Worm (Caenorhabditis elegans): ENCODE measurements around the gene W04E12.2.

W04E12.2 gene

ce11 chrV:19752879-19753278, 11.9 kb upstream of the W04E12.2 start:
- TF ChIP-seq ceh-6 (GFP tag; optimal IDR thresholded peaks at IDR 0.05) = no peak
- TF ChIP-seq fax-1 (tag; optimal IDR thresholded peaks at IDR 0.05) = no peak
- no peak for TF ChIP-seq nhr-232 (tag; optimal IDR thresholded peaks at IDR 0.05)
- TF ChIP-seq pros-1 (tag; optimal IDR thresholded peaks at IDR 0.05) = no peak
- TF ChIP-seq pax-1 (tag; optimal IDR thresholded peaks at IDR 0.05) = no peak
- peak; percentile 38 for TF ChIP-seq pag-3 (tag; optimal IDR thresholded peaks at IDR 0.05; ENCODE audit: borderline replicate concordance)
- TF ChIP-seq sox-2 (GFP tag; IDR thresholded peaks at IDR 0.05) = no peak

DNA sequence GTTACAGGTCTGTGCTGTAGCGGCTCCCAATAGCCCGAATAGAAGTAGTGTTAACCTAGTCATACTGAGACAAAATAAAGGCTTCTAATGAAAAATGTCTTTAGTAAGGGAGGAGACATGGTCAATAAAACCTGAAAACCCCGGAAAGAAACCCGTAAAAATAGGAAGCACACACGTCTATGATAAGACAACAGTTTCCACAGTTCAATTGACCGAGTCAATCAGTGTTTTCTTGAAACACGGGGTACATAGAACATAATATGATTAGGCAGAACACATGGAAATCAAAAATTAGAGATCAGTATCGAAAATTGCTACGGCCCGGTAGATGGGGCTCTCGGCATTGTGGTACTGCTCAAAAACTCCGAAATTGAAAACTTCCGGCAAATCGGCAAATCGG, 10.2 kb upstream of the W04E12.2 start, which contains the start of gene clec-49:
clec-49 (minus strand) TSS at position 103 of the 400 bp plus-strand sequence.
- TF ChIP-seq C38D4.7 (GFP tag; optimal IDR thresholded peaks at IDR 0.05) = no peak
- no peak for TF ChIP-seq hlh-30 (tag; optimal IDR thresholded peaks at IDR 0.05; ENCODE audit: insufficient read depth)
- TF ChIP-seq pha-2 (tag; optimal IDR thresholded peaks at IDR 0.05) = no peak
- no peak for TF ChIP-seq nhr-11 (tag; optimal IDR thresholded peaks at IDR 0.05)
- TF ChIP-seq ceh-14 (tag; optimal IDR thresholded peaks at IDR 0.05) = no peak
- TF ChIP-seq Y22D7AL.16 (tag; optimal IDR thresholded peaks at IDR 0.05) = no peak
- no peak for TF ChIP-seq unc-3 (GFP tag; conservative IDR thresholded peaks at IDR 0.05)
- TF ChIP-seq unc-3 (tag; optimal IDR thresholded peaks at IDR 0.05) = no peak
- no peak for TF ChIP-seq dmd-4 (tag; optimal IDR thresholded peaks at IDR 0.05; ENCODE audit: borderline replicate concordance)
- TF ChIP-seq syd-9 (tag; optimal IDR thresholded peaks at IDR 0.05) = no peak
- no peak for TF ChIP-seq odd-2 (tag; optimal IDR thresholded peaks at IDR 0.05)
- TF ChIP-seq tbx-2 (tag; optimal IDR thresholded peaks at IDR 0.05) = no peak
- no peak for TF ChIP-seq ceh-24 (tag; optimal IDR thresholded peaks at IDR 0.05)
- no peak for TF ChIP-seq K09A11.1 (tag; optimal IDR thresholded peaks at IDR 0.05; ENCODE audit: insufficient read depth)
- no peak for TF ChIP-seq dve-1 (tag; optimal IDR thresholded peaks at IDR 0.05)
- TF ChIP-seq sox-4 (tag; optimal IDR thresholded peaks at IDR 0.05) = no peak
- TF ChIP-seq zip-5 (tag; optimal IDR thresholded peaks at IDR 0.05) = no peak
- TF ChIP-seq hlh-8 (tag; optimal IDR thresholded peaks at IDR 0.05) = no peak
- TF ChIP-seq ama-1 (optimal IDR thresholded peaks at IDR 0.05) = no peak
- TF ChIP-seq lin-11 (tag; optimal IDR thresholded peaks at IDR 0.05) = no peak

ce11 chrV:19747144-19747543, 6.2 kb upstream of the W04E12.2 start:
- TF ChIP-seq syd-9 (tag; optimal IDR thresholded peaks at IDR 0.05) (no peak), dve-1 (tag; optimal IDR thresholded peaks at IDR 0.05) (peak; percentile 99)

DNA sequence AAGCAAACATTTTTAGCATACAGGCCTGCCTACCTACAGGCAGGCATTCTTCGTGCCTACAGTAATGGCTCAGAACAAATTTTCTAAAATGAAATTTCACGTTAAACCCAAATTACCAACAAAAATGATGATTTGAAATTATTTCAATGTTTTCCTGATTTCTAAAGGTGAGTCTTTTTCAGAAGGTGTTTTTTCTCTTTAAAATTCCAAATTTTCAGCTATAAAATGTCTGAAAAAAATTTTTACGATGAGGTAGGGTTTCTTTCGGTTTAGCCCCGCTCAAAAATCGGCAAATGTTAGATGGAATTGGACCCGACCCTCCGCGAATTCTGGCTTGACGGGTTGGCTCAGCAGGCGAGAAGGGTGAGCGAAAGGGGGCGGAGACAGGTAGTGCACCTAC, 4.9 kb upstream of the W04E12.2 start, which contains the start of gene W04E12.5:
W04E12.5 (plus strand) TSS at position 301 of the 400 bp plus-strand sequence.
- TF ChIP-seq odd-2 (tag; optimal IDR thresholded peaks at IDR 0.05) = no peak
- TF ChIP-seq sox-2 (GFP tag; IDR thresholded peaks at IDR 0.05) = no peak
- no peak for TF ChIP-seq nfya-1 (tag; optimal IDR thresholded peaks at IDR 0.05)
- no peak for TF ChIP-seq nhr-232 (tag; optimal IDR thresholded peaks at IDR 0.05)
- TF ChIP-seq ceh-30 (tag; optimal IDR thresholded peaks at IDR 0.05) = no peak
- no peak for TF ChIP-seq unc-55 (GFP tag; optimal IDR thresholded peaks at IDR 0.05)
- no peak for TF ChIP-seq unc-3 (GFP tag; conservative IDR thresholded peaks at IDR 0.05)
- no peak for TF ChIP-seq unc-3 (tag; optimal IDR thresholded peaks at IDR 0.05)
- TF ChIP-seq dve-1 (tag; optimal IDR thresholded peaks at IDR 0.05) = no peak
- no peak for TF ChIP-seq hlh-8 (tag; optimal IDR thresholded peaks at IDR 0.05)
- no peak for TF ChIP-seq ama-1 (optimal IDR thresholded peaks at IDR 0.05)
- TF ChIP-seq elt-4 (tag; optimal IDR thresholded peaks at IDR 0.05) = no peak
- TF ChIP-seq Y22D7AL.16 (tag; optimal IDR thresholded peaks at IDR 0.05) = no peak
- no peak for TF ChIP-seq C08G9.2 (tag; optimal IDR thresholded peaks at IDR 0.05)
- no peak for TF ChIP-seq fkh-10 (GFP tag; optimal IDR thresholded peaks at IDR 0.05)
- TF ChIP-seq hlh-15 (tag; optimal IDR thresholded peaks at IDR 0.05) = no peak
- TF ChIP-seq mec-3 (tag; optimal IDR thresholded peaks at IDR 0.05; ENCODE audit: borderline replicate concordance) = no peak
- TF ChIP-seq gmeb-2 (tag; optimal IDR thresholded peaks at IDR 0.05) = no peak
- no peak for TF ChIP-seq ceh-19 (GFP tag; optimal IDR thresholded peaks at IDR 0.05)
